Fruit fly (Drosophila melanogaster): ENCODE data around the gene schuy.
A peak's percentile ranks its signal among the peaks of the same experiment; 100 is the strongest.

The schuy gene

DNA sequence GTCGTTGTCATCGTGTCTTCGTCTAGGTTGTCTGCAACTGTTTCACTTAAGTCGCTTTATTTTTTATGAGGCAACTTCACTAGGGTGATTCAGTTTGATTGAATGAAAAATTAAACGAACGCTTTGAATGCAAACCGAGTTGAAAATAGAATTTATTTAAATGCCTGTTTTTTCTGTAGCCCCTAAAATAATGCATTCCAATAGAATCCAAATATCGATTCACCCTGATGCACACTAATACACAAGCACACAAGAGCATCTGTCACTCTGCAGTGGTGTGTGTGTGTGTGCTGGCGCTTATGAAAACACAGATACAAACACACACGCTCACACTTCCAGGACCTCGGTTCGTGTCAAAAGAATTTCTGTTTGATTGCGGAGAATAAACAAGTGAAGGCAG lies 24.1 kb upstream of the schuy start (continued):
- TF ChIP-seq mirr (GFP tag; optimal IDR thresholded peaks at IDR 0.05), result no peak
- TF ChIP-seq danr (GFP tag; IDR thresholded peaks at IDR 0.05), result no peak
- no peak for TF ChIP-seq CG32767 (GFP tag; IDR thresholded peaks at IDR 0.05)
- no peak for TF ChIP-seq chinmo (GFP tag; IDR thresholded peaks at IDR 0.05; ENCODE audit: partially characterized antibody)
- TF ChIP-seq CG10959 (GFP tag; IDR thresholded peaks at IDR 0.05), result no peak
- no peak for TF ChIP-seq salm (tag; optimal IDR thresholded peaks at IDR 0.05)
- no peak for TF ChIP-seq Nf-YA (GFP tag; IDR thresholded peaks at IDR 0.05)
- TF ChIP-seq CG7271 (tag; optimal IDR thresholded peaks at IDR 0.05), result no peak
- no peak for TF ChIP-seq inv (GFP tag; IDR thresholded peaks at IDR 0.05; ENCODE audit: partially characterized antibody)
- TF ChIP-seq Kr (GFP tag; optimal IDR thresholded peaks at IDR 0.05), result no peak
- no peak for TF ChIP-seq trh (GFP tag; optimal IDR thresholded peaks at IDR 0.05)
- TF ChIP-seq Hmr (GFP tag; optimal IDR thresholded peaks at IDR 0.05), result peak; percentile 68
- no peak for TF ChIP-seq ERR (GFP tag; optimal IDR thresholded peaks at IDR 0.05)
- TF ChIP-seq CG17361 (GFP tag; IDR thresholded peaks at IDR 0.05), result no peak
- peak; percentile 56 for TF ChIP-seq lab (GFP tag; optimal IDR thresholded peaks at IDR 0.05)
- no peak for TF ChIP-seq ash1 (GFP tag; optimal IDR thresholded peaks at IDR 0.05)
- no peak for TF ChIP-seq CG4707 (GFP tag; optimal IDR thresholded peaks at IDR 0.05)
- TF ChIP-seq Nf-YC (tag; optimal IDR thresholded peaks at IDR 0.05), result no peak
- peak; percentile 16; the same call in 1 of the 2 replicates for TF ChIP-seq Oaz (GFP tag; IDR thresholded peaks at IDR 0.05)
- TF ChIP-seq CG7987 (GFP tag; optimal IDR thresholded peaks at IDR 0.05), result no peak
- TF ChIP-seq br (optimal IDR thresholded peaks at IDR 0.05), result no peak
- TF ChIP-seq CG4360 (GFP tag; IDR thresholded peaks at IDR 0.05), result no peak
- no peak for TF ChIP-seq sd (tag; optimal IDR thresholded peaks at IDR 0.05)
- TF ChIP-seq CG5953 (GFP tag; IDR thresholded peaks at IDR 0.05), result no peak
- TF ChIP-seq Trl (optimal IDR thresholded peaks at IDR 0.05), result no peak
- TF ChIP-seq Trl (GFP tag; optimal IDR thresholded peaks at IDR 0.05), result no peak
- TF ChIP-seq Dip2 (GFP tag; IDR thresholded peaks at IDR 0.05), result no peak
- peak; percentile 35 for TF ChIP-seq CG9817 (tag; optimal IDR thresholded peaks at IDR 0.05)
- no peak for TF ChIP-seq Pdp1 (GFP tag; optimal IDR thresholded peaks at IDR 0.05)
- TF ChIP-seq CG9437 (GFP tag; optimal IDR thresholded peaks at IDR 0.05), result no peak
- TF ChIP-seq CG6791 (GFP tag; IDR thresholded peaks at IDR 0.05; ENCODE audit: partially characterized antibody), result no peak
- no peak for TF ChIP-seq NC2α (GFP tag; optimal IDR thresholded peaks at IDR 0.05)
- TF ChIP-seq sens-2 (GFP tag; IDR thresholded peaks at IDR 0.05), result no peak
- TF ChIP-seq Poxn (GFP tag; IDR thresholded peaks at IDR 0.05), result no peak
- TF ChIP-seq ap (GFP tag; IDR thresholded peaks at IDR 0.05), result no peak
- no peak for TF ChIP-seq Lpt (GFP tag; optimal IDR thresholded peaks at IDR 0.05)
- no peak for TF ChIP-seq CG43689 (GFP tag; IDR thresholded peaks at IDR 0.05)
- 0 out of 2 replicates have a peak, but pooled peaks have one; percentile 13 for TF ChIP-seq slbo (GFP tag; IDR thresholded peaks at IDR 0.05)
- TF ChIP-seq D (optimal IDR thresholded peaks at IDR 0.05), result no peak
- TF ChIP-seq D (GFP tag; optimal IDR thresholded peaks at IDR 0.05), result no peak
- TF ChIP-seq CG5180 (GFP tag; optimal IDR thresholded peaks at IDR 0.05), result no peak
- no peak for TF ChIP-seq CG13894 (tag; optimal IDR thresholded peaks at IDR 0.05)
- no peak for TF ChIP-seq sna (GFP tag; IDR thresholded peaks at IDR 0.05; ENCODE audit: partially characterized antibody)
- peak; percentile 43 for TF ChIP-seq CG2120 (GFP tag; optimal IDR thresholded peaks at IDR 0.05)
- TF ChIP-seq Eip74EF (GFP tag; optimal IDR thresholded peaks at IDR 0.05), result no peak
- TF ChIP-seq Asciz (GFP tag; optimal IDR thresholded peaks at IDR 0.05), result no peak
- TF ChIP-seq CrebB (tag; optimal IDR thresholded peaks at IDR 0.05), result peak; percentile 22
- no peak for TF ChIP-seq CG3995 (GFP tag; optimal IDR thresholded peaks at IDR 0.05)
- TF ChIP-seq abd-A (tag; optimal IDR thresholded peaks at IDR 0.05), result peak; percentile 60
- no peak for TF ChIP-seq CG15011 (GFP tag; optimal IDR thresholded peaks at IDR 0.05)
- TF ChIP-seq CG15479 (GFP tag; optimal IDR thresholded peaks at IDR 0.05), result no peak
- TF ChIP-seq schlank (tag; optimal IDR thresholded peaks at IDR 0.05), result peak; percentile 20

Data from whole organism, embryonic.